Worm (Caenorhabditis elegans): ENCODE measurements around the gene srx-104.

DNA sequence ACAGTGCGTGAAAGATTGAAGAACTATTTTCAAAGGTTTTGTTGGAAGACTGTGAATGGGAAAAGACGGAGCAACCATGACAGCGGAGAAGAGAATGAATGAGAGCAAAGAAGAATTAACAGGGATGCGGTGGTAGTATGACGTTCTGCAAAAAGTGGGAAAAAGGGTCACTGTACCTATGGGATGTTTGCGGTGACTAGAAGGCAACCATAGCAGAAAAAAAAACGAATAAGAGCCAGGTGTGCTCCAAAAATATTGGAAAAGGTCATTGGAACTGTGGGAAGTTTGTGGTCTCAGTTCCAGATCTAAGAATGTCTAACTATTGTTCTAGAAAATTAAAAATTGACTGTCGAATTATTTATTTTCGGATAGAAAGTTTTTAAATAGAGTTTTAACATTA is 49.2 kb upstream of the srx-104 start, which contains the start of gene fbxb-90:
- TF ChIP-seq ztf-4 (tag; optimal IDR thresholded peaks at IDR 0.05) (no peak), nhr-237 (tag; optimal IDR thresholded peaks at IDR 0.05) (no peak), ceh-63 (GFP tag; optimal IDR thresholded peaks at IDR 0.05) (no peak), fkh-10 (GFP tag; optimal IDR thresholded peaks at IDR 0.05) (no peak), nhr-76 (tag; optimal IDR thresholded peaks at IDR 0.05) (no peak), nhr-12 (tag; optimal IDR thresholded peaks at IDR 0.05) (no peak), ama-1 (optimal IDR thresholded peaks at IDR 0.05) (no peak), sptf-1 (tag; optimal IDR thresholded peaks at IDR 0.05) (no peak)
